Worm (Caenorhabditis elegans): Measurements from ENCODE around the gene srg-37.

Gene srg-37

ce11 chrX:14243345-14243961, 8.6 kb upstream of the srg-37 start, which contains the start of gene K04C1.3:
Gene K04C1.3, minus strand, starts transcription at chrX:14243395.
- TF ChIP-seq repo-1 (tag; optimal IDR thresholded peaks at IDR 0.05) (no peak), nhr-80 (tag; optimal IDR thresholded peaks at IDR 0.05) (peak; percentile 54), dpl-1 (GFP tag; optimal IDR thresholded peaks at IDR 0.05) (no peak), F57C9.4 (tag; optimal IDR thresholded peaks at IDR 0.05) (no peak), cebp-1 (GFP tag; IDR thresholded peaks at IDR 0.05) (no peak), cebp-1 (tag; optimal IDR thresholded peaks at IDR 0.05) (no peak), gei-17 (GFP tag; optimal IDR thresholded peaks at IDR 0.05) (no peak), mxl-1 (tag; optimal IDR thresholded peaks at IDR 0.05) (no peak), nhr-90 (tag; optimal IDR thresholded peaks at IDR 0.05) (no peak)

ce11 chrX:14241531-14241930, 6.7 kb upstream of the srg-37 start:
- TF ChIP-seq aptf-2 (GFP tag; conservative IDR thresholded peaks at IDR 0.05) (no peak), bed-1 (GFP tag; IDR thresholded peaks at IDR 0.05) (no peak)

- TF ChIP-seq egl-44 (GFP tag; IDR thresholded peaks at IDR 0.05) = no peak
- TF ChIP-seq unc-130 (GFP tag; optimal IDR thresholded peaks at IDR 0.05) = no peak
- no peak for TF ChIP-seq mes-4 (tag; optimal IDR thresholded peaks at IDR 0.05)
- no peak for TF ChIP-seq hmg-20 (GFP tag; IDR thresholded peaks at IDR 0.05)
- TF ChIP-seq nhr-80 (tag; optimal IDR thresholded peaks at IDR 0.05) = no peak
- TF ChIP-seq ztf-22 (GFP tag; optimal IDR thresholded peaks at IDR 0.05) = no peak
- TF ChIP-seq hsf-1 (GFP tag; IDR thresholded peaks at IDR 0.05) = no peak
- TF ChIP-seq lin-54 (GFP tag; optimal IDR thresholded peaks at IDR 0.05) = no peak
- no peak for TF ChIP-seq xnd-1 (tag; optimal IDR thresholded peaks at IDR 0.05)
- TF ChIP-seq dpff-1 (tag; optimal IDR thresholded peaks at IDR 0.05) = no peak
- TF ChIP-seq F33H1.4 (GFP tag; IDR thresholded peaks at IDR 0.05) = no peak
- no peak for TF ChIP-seq ztf-25 (GFP tag; IDR thresholded peaks at IDR 0.05)
- no peak for TF ChIP-seq nhr-120 (GFP tag; IDR thresholded peaks at IDR 0.05)
- no peak for TF ChIP-seq lag-1 (GFP tag; IDR thresholded peaks at IDR 0.05)
- TF ChIP-seq K12H6.12 (tag; optimal IDR thresholded peaks at IDR 0.05) = no peak
Measured at ce11 chrX:14240205-14240604, 5.4 kb upstream of the srg-37 start.

DNA sequence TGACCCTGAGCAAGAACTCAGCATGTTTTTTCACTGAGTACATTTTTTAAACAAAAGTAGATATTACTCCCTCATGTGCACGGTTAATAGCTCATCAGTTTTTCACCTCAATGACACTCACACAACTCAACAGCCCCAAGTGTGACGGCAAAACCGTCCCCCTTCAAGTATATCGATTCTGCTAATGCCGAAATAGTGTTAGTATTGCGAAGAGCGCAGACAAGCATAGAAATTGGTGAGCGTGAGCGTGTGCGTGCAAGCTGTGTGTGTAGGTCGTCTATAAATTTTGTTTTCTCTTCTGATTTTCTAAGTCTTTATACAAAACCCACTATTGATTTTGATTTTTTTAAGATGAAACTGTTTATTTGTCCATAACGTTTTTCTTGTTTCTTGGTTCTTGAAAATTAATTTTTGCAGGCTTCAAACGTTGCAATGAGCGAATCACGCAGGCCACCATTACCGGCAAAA, 3.5 kb upstream of the srg-37 start, which contains the start of gene K04C1.2:
Gene K04C1.2, plus strand, starts transcription at position 418 of the 468 bp plus-strand sequence.
- TF ChIP-seq ceh-91 (GFP tag; IDR thresholded peaks at IDR 0.05) = no peak
- TF ChIP-seq ceh-58 (GFP tag; IDR thresholded peaks at IDR 0.05) = no peak
- peak; percentile 58 for TF ChIP-seq ceh-27 (GFP tag; optimal IDR thresholded peaks at IDR 0.05)
- peak; percentile 36 for TF ChIP-seq K12H6.12 (tag; optimal IDR thresholded peaks at IDR 0.05)
- TF ChIP-seq hmg-20 (GFP tag; IDR thresholded peaks at IDR 0.05) = no peak
- TF ChIP-seq rcor-1 (GFP tag; IDR thresholded peaks at IDR 0.05) = no peak
- no peak for TF ChIP-seq F49E8.2 (tag; optimal IDR thresholded peaks at IDR 0.05; ENCODE audit: insufficient read depth)
- peak; percentile 22 for TF ChIP-seq nhr-80 (tag; optimal IDR thresholded peaks at IDR 0.05)
- peak; percentile 62 for TF ChIP-seq attf-5 (GFP tag; optimal IDR thresholded peaks at IDR 0.05)
- no peak for TF ChIP-seq pbrm-1 (GFP tag; IDR thresholded peaks at IDR 0.05)
- no peak for TF ChIP-seq egl-18 (GFP tag; IDR thresholded peaks at IDR 0.05)
- no peak for TF ChIP-seq T07F8.4 (tag; optimal IDR thresholded peaks at IDR 0.05)
- TF ChIP-seq somi-1 (GFP tag; optimal IDR thresholded peaks at IDR 0.05) = no peak
- TF ChIP-seq zim-3 (tag; optimal IDR thresholded peaks at IDR 0.05) = no peak
- TF ChIP-seq lir-1 (GFP tag; conservative IDR thresholded peaks at IDR 0.05) = peak; percentile 79
- peak; percentile 5 for TF ChIP-seq tbp1 (GFP tag; optimal IDR thresholded peaks at IDR 0.05)
- TF ChIP-seq hmg-1.2 (GFP tag; IDR thresholded peaks at IDR 0.05) = peak; percentile 80; the same call in 1 of the 2 replicates
- no peak for TF ChIP-seq F57A8.1 (GFP tag; optimal IDR thresholded peaks at IDR 0.05)
- TF ChIP-seq xnd-1 (tag; optimal IDR thresholded peaks at IDR 0.05) = no peak
- no peak for TF ChIP-seq fkh-3 (tag; optimal IDR thresholded peaks at IDR 0.05)
- TF ChIP-seq lin-26 (GFP tag; IDR thresholded peaks at IDR 0.05) = no peak

Data from whole organism, young adult.